Fruit fly (Drosophila melanogaster) whole organism, adult: ENCODE measurements around the gene Tango2.

Experiments used
- CG11617 ChIP-seq: fragments of 200-800 bp; sonication (Bioruptor generic); optimal IDR thresholded peaks from 2 replicates; lab custom pipeline; 2017; ENCODE audit warnings: mild to moderate bottlenecking, missing biosample characterization, missing genetic modification reagents, missing genetic modification characterization
- CG12768 ChIP-seq: fragments of 200-800 bp; sonication (Bioruptor generic); optimal IDR thresholded peaks from 2 replicates; lab custom pipeline; 2017; ENCODE audit warnings: missing biosample characterization, missing genetic modification characterization, mild to moderate bottlenecking, moderate library complexity, missing genetic modification reagents
- CG14711 ChIP-seq: fragments of 200-800 bp; sonication (Bioruptor generic); optimal IDR thresholded peaks from 2 replicates; lab custom pipeline; 2018; ENCODE audit warnings: missing biosample characterization, mild to moderate bottlenecking, missing genetic modification characterization, moderate library complexity
- CG1620 ChIP-seq: fragments of 200-800 bp; sonication (Bioruptor generic); optimal IDR thresholded peaks from 2 replicates; lab custom pipeline; 2016; ENCODE audit warnings: missing biosample characterization, missing genetic modification characterization
- CG33017 ChIP-seq: fragments of 200-800 bp; sonication (Bioruptor generic); optimal IDR thresholded peaks from 2 replicates; lab custom pipeline; 2018; ENCODE audit warnings: missing biosample characterization, mild to moderate bottlenecking, missing genetic modification characterization, moderate library complexity
- CG5204 ChIP-seq: fragments of 200-800 bp; sonication (Bioruptor generic); optimal IDR thresholded peaks from 2 replicates; lab custom pipeline; 2016; ENCODE audit warnings: missing biosample characterization, missing genetic modification characterization
- CG7045 ChIP-seq: fragments of 200-800 bp; sonication (Bioruptor generic); optimal IDR thresholded peaks from 2 replicates; lab custom pipeline; 2017; ENCODE audit warnings: missing biosample characterization, mild to moderate bottlenecking, missing genetic modification characterization
- CG7101 ChIP-seq: fragments of 200-800 bp; sonication (Bioruptor generic); optimal IDR thresholded peaks from 2 replicates; lab custom pipeline; 2018; ENCODE audit warnings: missing biosample characterization, mild to moderate bottlenecking, missing genetic modification characterization, moderate library complexity
- Clk ChIP-seq: fragments of 200-800 bp; sonication (Bioruptor generic); optimal IDR thresholded peaks from 2 replicates; lab custom pipeline; 2017; ENCODE audit warnings: missing biosample characterization, missing genetic modification characterization
- Crg-1 ChIP-seq: fragments of 200-800 bp; sonication (Bioruptor generic); optimal IDR thresholded peaks from 2 replicates; lab custom pipeline; 2016; ENCODE audit warnings: missing biosample characterization, missing genetic modification characterization
- Hr96 ChIP-seq: fragments of 200-800 bp; sonication (Bioruptor generic); optimal IDR thresholded peaks from 2 replicates; lab custom pipeline; 2016; ENCODE audit warnings: missing biosample characterization, missing genetic modification characterization
- Mnt ChIP-seq: fragments of 200-800 bp; sonication (Bioruptor generic); optimal IDR thresholded peaks from 2 replicates; lab custom pipeline; 2016; ENCODE audit warnings: missing biosample characterization, mild to moderate bottlenecking, missing genetic modification characterization
- bab1 ChIP-seq: fragments of 200-800 bp; sonication (Bioruptor generic); optimal IDR thresholded peaks from 3 replicates; lab custom pipeline; 2019; ENCODE audit warnings: missing biosample characterization, mild to moderate bottlenecking, missing genetic modification characterization, moderate library complexity
- cic ChIP-seq: fragments of 200-800 bp; sonication (Bioruptor generic); optimal IDR thresholded peaks from 2 replicates; lab custom pipeline; 2017; ENCODE audit warnings: missing biosample characterization, mild to moderate bottlenecking, missing genetic modification characterization, moderate library complexity
- cnc ChIP-seq, 2 experiments: fragments of >200 bp; optimal IDR thresholded peaks; 2 replicates each; lab custom pipeline; 2017
- kay ChIP-seq: fragments of 200-800 bp; sonication (Bioruptor generic); peaks from one replicate; lab custom pipeline; 2016; ENCODE audit warnings: missing biosample characterization, missing genetic modification characterization, borderline replicate concordance
- ovo ChIP-seq: fragments of 200-800 bp; sonication (Bioruptor generic); optimal IDR thresholded peaks from 2 replicates; lab custom pipeline; 2016; ENCODE audit warnings: missing biosample characterization, missing genetic modification characterization
- pad ChIP-seq: fragments of 200-800 bp; sonication (Bioruptor generic); optimal IDR thresholded peaks from 3 replicates; lab custom pipeline; 2017; ENCODE audit warnings: missing biosample characterization, missing genetic modification characterization, mild to moderate bottlenecking, moderate library complexity, missing genetic modification reagents
- tj ChIP-seq: fragments of 200-800 bp; sonication (Bioruptor generic); optimal IDR thresholded peaks from 3 replicates; lab custom pipeline; 2017; ENCODE audit warnings: missing biosample characterization, mild to moderate bottlenecking, missing genetic modification characterization, moderate library complexity
- toe ChIP-seq: fragments of 200-800 bp; sonication (Bioruptor generic); optimal IDR thresholded peaks from 2 replicates; lab custom pipeline; 2016; ENCODE audit warnings: missing biosample characterization, missing genetic modification characterization

The Tango2 gene

DNA sequence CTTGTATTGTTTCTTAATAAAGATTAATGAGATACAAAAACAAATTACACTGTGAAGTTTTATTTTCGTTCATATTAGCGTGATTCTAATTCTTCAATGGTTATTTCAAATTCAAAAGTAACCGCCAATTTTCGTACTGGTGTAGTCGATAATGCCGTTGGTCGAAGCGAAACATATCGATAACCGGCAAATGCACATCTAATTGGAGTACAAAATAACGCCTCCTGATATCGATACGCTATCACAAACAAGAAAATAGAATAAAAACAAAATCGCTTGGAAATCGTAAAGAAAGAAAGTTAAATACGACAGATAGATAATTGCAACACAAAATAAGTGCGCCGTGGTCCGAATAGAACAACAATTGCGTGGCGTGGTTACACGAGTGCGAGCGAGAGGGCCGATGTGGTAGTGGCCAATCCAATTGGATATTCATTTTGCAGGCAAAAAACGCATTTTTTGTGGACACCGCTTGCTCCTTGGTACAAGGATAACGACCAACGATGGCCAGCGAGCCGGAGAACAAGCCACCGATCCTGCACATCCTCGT lies 10.8 kb upstream of the Tango2 start:
- no peak for TF ChIP-seq cnc (optimal IDR thresholded peaks at IDR 0.05; lab: Kevin White, UChicago)
- TF ChIP-seq bab1 (GFP tag; lab: Kevin White, UChicago) = peak; percentile 39

DNA sequence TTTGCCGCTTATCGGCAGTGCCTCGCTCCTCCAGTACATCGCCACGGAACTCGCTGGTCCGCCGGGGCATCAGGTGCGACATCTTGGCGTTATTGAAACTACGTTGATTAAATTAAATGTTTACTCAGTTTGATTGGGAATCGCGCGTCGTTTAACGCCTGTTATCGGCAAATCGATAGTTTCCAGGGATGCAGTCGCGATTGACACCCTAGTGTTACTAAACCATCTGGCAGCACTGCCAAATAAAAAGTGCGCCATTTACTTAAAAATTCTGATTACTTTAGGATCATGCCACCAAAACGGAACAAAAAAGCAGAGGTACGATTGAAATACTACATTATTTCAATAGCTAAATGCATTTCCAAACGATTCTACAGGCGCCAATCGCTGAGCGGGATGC lies 4.9 kb upstream of the Tango2 start, which contains the start of the genes Ndc80 and BthD:
Ndc80 (minus strand) TSS at position 179 of the 400 bp plus-strand sequence.
BthD (plus strand) TSS at position 248 of the 400 bp plus-strand sequence.
- peak; percentile 5 for TF ChIP-seq bab1 (GFP tag; lab: Kevin White, UChicago)
- TF ChIP-seq CG11617 = no peak
- no peak for TF ChIP-seq pad (GFP tag; lab: Kevin White, UChicago)

DNA sequence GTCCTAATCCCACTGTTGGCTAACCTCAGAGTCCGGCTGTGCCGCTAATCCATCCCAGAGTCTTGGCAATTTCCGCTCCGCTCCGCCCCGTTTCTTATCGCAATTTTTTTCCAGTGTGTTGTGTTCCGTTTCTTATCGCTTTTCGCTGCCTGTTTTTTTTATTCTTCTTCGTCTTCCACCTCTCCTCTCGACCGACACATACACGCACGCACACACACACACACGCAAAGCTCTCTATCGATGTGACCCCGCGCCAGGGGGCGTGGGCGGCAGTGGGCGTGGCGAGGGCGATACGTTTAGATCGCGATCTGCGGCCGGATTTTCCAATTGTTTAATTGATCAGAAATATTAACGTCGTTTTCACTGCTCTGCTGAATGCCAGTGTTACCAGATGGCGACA lies 797 bp upstream of the Tango2 start:
- TF ChIP-seq Mnt (GFP tag; lab: Kevin White, UChicago) = peak; percentile 10
- no peak for TF ChIP-seq ovo (GFP tag; lab: Kevin White, UChicago)

DNA sequence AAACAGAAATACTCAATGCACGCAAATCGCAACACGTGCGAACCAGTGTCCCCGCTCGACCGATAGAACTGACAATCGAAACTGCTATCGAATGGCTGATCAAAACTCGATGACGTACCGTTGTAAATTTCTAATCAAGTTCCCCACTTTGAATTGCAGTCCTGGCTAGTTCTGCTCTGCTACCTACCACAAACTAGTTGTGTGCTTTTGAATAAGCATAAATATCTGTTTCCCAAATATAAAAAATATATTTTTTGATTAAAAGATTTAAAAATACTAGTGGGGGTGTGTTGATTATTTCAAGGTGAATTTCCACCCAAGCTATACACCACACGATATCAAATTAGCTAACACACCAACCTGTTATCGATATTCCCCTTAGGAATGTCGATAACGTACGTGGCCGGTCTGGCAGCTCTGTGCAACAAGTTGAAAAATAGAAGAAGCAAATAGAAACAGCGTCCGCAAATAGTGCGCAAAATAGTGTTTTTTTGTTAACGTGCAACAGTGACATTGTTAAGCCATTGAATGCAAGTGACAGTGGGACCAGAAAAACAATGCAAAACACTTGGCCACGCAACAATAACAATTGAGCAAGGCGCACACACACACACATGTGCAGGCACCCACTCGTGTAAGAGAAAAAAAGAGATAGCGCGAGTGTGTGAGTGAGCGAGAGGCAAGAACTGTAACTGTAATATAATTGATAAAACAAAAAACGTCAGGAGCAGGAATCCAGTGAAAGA lies 7.7 kb downstream of the Tango2 start, which contains the start of the genes CG2691 and NFAT:
CG2691 (minus strand) TSS at position 75 of the 746 bp plus-strand sequence.
NFAT (plus strand) TSS at position 412 of the 746 bp plus-strand sequence.
- no peak for TF ChIP-seq kay (GFP tag; lab: Kevin White, UChicago)
- TF ChIP-seq Mnt (GFP tag; lab: Kevin White, UChicago) = peak; percentile 96
- TF ChIP-seq CG12768 (GFP tag; lab: Kevin White, UChicago) = no peak
- no peak for TF ChIP-seq tj
- no peak for TF ChIP-seq CG5204 (GFP tag; lab: Kevin White, UChicago)
- no peak for TF ChIP-seq cnc (optimal IDR thresholded peaks at IDR 0.05; lab: Kevin White, UChicago)
- TF ChIP-seq CG11617 = peak; percentile 39
- no peak for TF ChIP-seq Hr96 (GFP tag; lab: Kevin White, UChicago)
- TF ChIP-seq ovo (GFP tag; lab: Kevin White, UChicago) = peak; percentile 50
- TF ChIP-seq pad (GFP tag; lab: Kevin White, UChicago) = peak; percentile 94
- TF ChIP-seq bab1 (GFP tag; lab: Kevin White, UChicago) = peak; percentile 4
- TF ChIP-seq cic (GFP tag; lab: Kevin White, UChicago) = peak; percentile 16
- TF ChIP-seq CG33017 (tag; lab: Kevin White, UChicago) = no peak

DNA sequence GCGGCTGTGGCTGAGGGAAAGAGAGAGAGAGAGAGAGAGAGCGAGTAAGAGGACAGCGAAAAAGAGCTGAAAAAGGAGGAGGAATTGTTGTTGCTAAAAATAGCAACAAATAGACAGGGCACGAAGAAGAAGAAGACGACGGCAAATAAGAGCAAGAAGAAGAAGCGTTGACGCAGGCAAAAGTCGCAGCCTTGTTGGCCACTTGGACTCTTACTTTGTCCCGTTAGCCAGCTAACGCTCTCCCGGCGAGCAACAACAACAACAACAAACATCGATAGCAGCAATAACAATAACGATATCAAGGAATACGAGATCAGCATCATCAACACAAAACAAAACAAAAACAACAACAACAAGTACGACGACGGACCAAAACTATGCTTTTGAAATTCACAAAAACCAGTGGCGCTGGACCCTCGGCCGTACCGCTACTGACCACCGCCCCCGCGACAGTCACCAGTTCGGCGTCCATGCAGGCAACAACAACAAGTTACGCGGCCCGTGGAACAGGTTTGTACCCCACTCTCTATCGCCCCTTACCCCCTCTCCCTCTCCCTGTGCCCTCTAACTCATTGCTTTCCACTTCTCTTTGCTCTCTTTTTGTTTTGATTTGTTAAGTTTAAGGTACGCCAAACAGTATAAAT lies 8.4 kb downstream of the Tango2 start:
- TF ChIP-seq bab1 (GFP tag; lab: Kevin White, UChicago) (no peak), CG1620 (GFP tag; lab: Kevin White, UChicago) (no peak), CG14711 (tag; lab: Kevin White, UChicago) (no peak), CG11617 (no peak), Crg-1 (GFP tag; lab: Kevin White, UChicago) (no peak), CG7101 (no peak), Mnt (GFP tag; lab: Kevin White, UChicago) (no peak), CG33017 (tag; lab: Kevin White, UChicago) (no peak), CG5204 (GFP tag; lab: Kevin White, UChicago) (no peak), ovo (GFP tag; lab: Kevin White, UChicago) (peak; percentile 29), Clk (no peak), Hr96 (GFP tag; lab: Kevin White, UChicago) (no peak), tj (peak; percentile 67), CG7045 (no peak), toe (GFP tag; lab: Kevin White, UChicago) (no peak), pad (GFP tag; lab: Kevin White, UChicago) (peak; percentile 63), cic (GFP tag; lab: Kevin White, UChicago) (no peak)

DNA sequence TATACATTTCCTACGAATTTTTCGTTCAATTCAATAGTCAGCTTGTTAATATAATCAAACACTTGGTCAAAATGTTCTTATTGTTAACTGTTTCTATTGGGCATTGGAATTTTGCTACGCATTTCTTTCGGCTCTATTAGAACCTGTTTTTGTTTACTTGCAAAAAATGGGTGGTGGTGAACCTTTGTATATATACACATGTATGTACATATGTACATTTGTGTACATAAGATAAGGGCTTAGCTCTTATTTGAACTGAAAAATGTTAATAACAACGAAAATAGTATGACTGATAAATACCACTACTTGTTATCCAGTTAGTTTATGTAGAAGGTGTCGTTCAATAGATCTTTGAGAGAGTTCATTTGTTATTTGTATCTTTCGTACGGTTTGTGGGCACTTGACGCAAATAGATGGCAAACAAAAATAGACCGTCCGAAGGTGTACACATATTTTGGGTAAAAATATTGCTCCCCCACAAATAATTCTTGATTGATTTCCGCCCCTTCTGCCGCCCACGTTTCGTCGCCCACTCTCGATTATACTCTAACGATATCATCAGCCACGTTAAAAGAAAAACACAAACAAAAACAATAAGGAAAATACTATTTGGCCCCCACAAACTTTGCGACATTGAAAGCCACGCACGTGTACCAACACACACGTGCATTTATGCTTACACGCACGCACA lies 9.2 kb downstream of the Tango2 start:
- no peak for TF ChIP-seq CG33017 (tag; lab: Kevin White, UChicago)
- no peak for TF ChIP-seq cic (GFP tag; lab: Kevin White, UChicago)
- TF ChIP-seq kay (GFP tag; lab: Kevin White, UChicago) = no peak
- TF ChIP-seq CG5204 (GFP tag; lab: Kevin White, UChicago) = no peak
- no peak for TF ChIP-seq Mnt (GFP tag; lab: Kevin White, UChicago)
- TF ChIP-seq pad (GFP tag; lab: Kevin White, UChicago) = no peak
- no peak for TF ChIP-seq CG1620 (GFP tag; lab: Kevin White, UChicago)
- no peak for TF ChIP-seq Clk
- TF ChIP-seq ovo (GFP tag; lab: Kevin White, UChicago) = no peak
- no peak for TF ChIP-seq cnc (optimal IDR thresholded peaks at IDR 0.05; lab: Kevin White, UChicago)
- no peak for TF ChIP-seq Crg-1 (GFP tag; lab: Kevin White, UChicago)
- no peak for TF ChIP-seq toe (GFP tag; lab: Kevin White, UChicago)
